Fruit fly (Drosophila melanogaster): ENCODE results near the gene Taf13.
A peak's percentile ranks its signal among the peaks of the same experiment; 100 is the strongest.

The Taf13 gene

DNA sequence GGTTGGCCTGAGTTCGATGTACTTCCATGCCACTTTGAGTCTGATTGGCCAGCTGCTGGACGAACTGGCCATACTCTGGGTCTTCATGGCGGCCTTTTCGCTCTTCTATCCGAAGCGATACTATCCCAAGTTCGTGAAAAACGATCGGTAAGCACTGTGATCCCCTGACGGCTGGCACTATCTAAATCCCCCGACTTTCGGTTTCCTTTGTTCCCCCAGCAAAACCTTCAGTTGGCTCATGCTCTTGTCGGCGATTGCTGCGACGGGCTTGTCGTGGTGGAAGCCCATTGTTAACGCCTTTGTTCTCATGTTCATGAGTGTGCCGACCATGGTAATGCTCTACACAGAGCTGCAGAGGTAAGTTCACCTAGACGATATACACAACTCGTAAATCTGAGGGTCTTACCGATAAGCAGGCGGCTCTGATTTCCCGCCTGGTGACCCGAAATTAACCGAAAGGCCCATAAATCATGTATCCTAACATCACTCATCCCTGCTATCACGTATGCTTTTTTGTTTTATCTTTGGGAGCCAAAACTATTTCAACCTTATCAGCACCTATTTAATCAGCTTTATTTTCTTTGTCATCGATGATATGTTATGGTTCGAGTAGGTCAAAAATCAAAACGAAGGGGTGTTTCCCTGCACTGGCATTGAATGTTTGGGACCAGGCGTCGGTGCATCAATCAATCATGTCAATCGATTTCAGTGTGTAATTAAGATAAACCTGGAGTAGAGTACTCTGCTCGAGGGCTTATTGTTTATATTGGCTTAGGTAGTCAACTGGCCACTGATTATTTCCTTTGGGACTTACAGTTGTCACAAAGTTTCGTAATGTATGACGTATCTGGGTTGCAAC, 24.3 kb downstream of the Taf13 start (continued):
- TF ChIP-seq ftz-f1 (GFP tag; optimal IDR thresholded peaks at IDR 0.05) (no peak), CG3726 (GFP tag; IDR thresholded peaks at IDR 0.05) (no peak), slbo (GFP tag; IDR thresholded peaks at IDR 0.05) (no peak), psq (GFP tag; optimal IDR thresholded peaks at IDR 0.05) (no peak), Hr51 (GFP tag; optimal IDR thresholded peaks at IDR 0.05) (no peak), p53 (GFP tag; optimal IDR thresholded peaks at IDR 0.05) (no peak), CG34376 (GFP tag; optimal IDR thresholded peaks at IDR 0.05) (peak; percentile 70), D (optimal IDR thresholded peaks at IDR 0.05) (peak; percentile 25), D (GFP tag; optimal IDR thresholded peaks at IDR 0.05) (no peak), rib (GFP tag; IDR thresholded peaks at IDR 0.05) (no peak), CG15601 (tag; optimal IDR thresholded peaks at IDR 0.05) (no peak), GATAe (GFP tag; conservative IDR thresholded peaks at IDR 0.05) (0 out of 2 replicates have a peak, but pooled peaks have one; percentile 19), fd64A (GFP tag; optimal IDR thresholded peaks at IDR 0.05) (peak; percentile 12), CG5180 (GFP tag; optimal IDR thresholded peaks at IDR 0.05) (peak; percentile 36), bigmax (GFP tag; optimal IDR thresholded peaks at IDR 0.05) (no peak), tll (GFP tag; optimal IDR thresholded peaks at IDR 0.05) (peak in 1 of 2 experiments; percentile 46), Side (GFP tag; optimal IDR thresholded peaks at IDR 0.05) (no peak), CG13894 (tag; optimal IDR thresholded peaks at IDR 0.05) (peak; percentile 50), Adf1 (GFP tag; IDR thresholded peaks at IDR 0.05) (no peak), pan (optimal IDR thresholded peaks at IDR 0.05) (no peak), pan (GFP tag; optimal IDR thresholded peaks at IDR 0.05 in 1 of 2, IDR thresholded peaks at IDR 0.05 in 1 of 2) (peak in 1 of 2 experiments; percentile 33), tna (GFP tag; IDR thresholded peaks at IDR 0.05; ENCODE audit: partially characterized antibody) (no peak), D19A (tag; optimal IDR thresholded peaks at IDR 0.05) (peak; percentile 83), Sry-β (GFP tag; optimal IDR thresholded peaks at IDR 0.05) (no peak), CG6175 (GFP tag; IDR thresholded peaks at IDR 0.05) (no peak), Nf-YA (GFP tag; IDR thresholded peaks at IDR 0.05) (no peak), Oli (tag; optimal IDR thresholded peaks at IDR 0.05) (no peak), gt (GFP tag; IDR thresholded peaks at IDR 0.05) (no peak), Jarid2 (GFP tag; optimal IDR thresholded peaks at IDR 0.05) (no peak), zen2 (GFP tag; IDR thresholded peaks at IDR 0.05; ENCODE audit: partially characterized antibody) (no peak), Opbp (GFP tag; IDR thresholded peaks at IDR 0.05; ENCODE audit: partially characterized antibody) (no peak), CG2116 (GFP tag; optimal IDR thresholded peaks at IDR 0.05) (no peak), bsh (GFP tag; optimal IDR thresholded peaks at IDR 0.05) (no peak), BEAF-32 (GFP tag; optimal IDR thresholded peaks at IDR 0.05) (no peak), Asciz (GFP tag; optimal IDR thresholded peaks at IDR 0.05) (no peak), CG10147 (GFP tag; optimal IDR thresholded peaks at IDR 0.05) (no peak), CG11093 (GFP tag; IDR thresholded peaks at IDR 0.05) (no peak), Taf1 (GFP tag; IDR thresholded peaks at IDR 0.05) (no peak), H2.0 (GFP tag; IDR thresholded peaks at IDR 0.05) (no peak), CG5953 (GFP tag; IDR thresholded peaks at IDR 0.05) (no peak), E2f2 (GFP tag; IDR thresholded peaks at IDR 0.05) (no peak), MESR4 (GFP tag; optimal IDR thresholded peaks at IDR 0.05) (no peak), pros (GFP tag; optimal IDR thresholded peaks at IDR 0.05) (peak; percentile 41), CG10267 (tag; optimal IDR thresholded peaks at IDR 0.05) (no peak), Doc3 (GFP tag; IDR thresholded peaks at IDR 0.05; ENCODE audit: partially characterized antibody) (no peak), caup (GFP tag; optimal IDR thresholded peaks at IDR 0.05; ENCODE audit: severe bottlenecking) (no peak), ab (GFP tag; optimal IDR thresholded peaks at IDR 0.05) (no peak), chinmo (GFP tag; IDR thresholded peaks at IDR 0.05; ENCODE audit: partially characterized antibody) (0 out of 4 replicates have a peak, but pooled peaks have one; percentile 39)
